Fruit fly (Drosophila melanogaster) whole organism, embryonic: ENCODE results near the gene CG31960.
A peak's percentile ranks its signal among the peaks of the same experiment; 100 is the strongest.

Experiments used
- Blimp-1 ChIP-seq: fragments of 200-800 bp; sonication (Bioruptor generic); optimal IDR thresholded peaks from 3 replicates; lab custom pipeline; 2018; ENCODE audit warnings: missing biosample characterization, missing genetic modification characterization, mild to moderate bottlenecking, moderate library complexity, missing genetic modification reagents
- CG6689 ChIP-seq: fragments of 200-800 bp; sonication (Bioruptor generic); IDR thresholded peaks from 2 replicates; pipeline ENCODE4 v1.3.6; 2022; ENCODE audit warnings: missing biosample characterization, missing genetic modification characterization
- Oli ChIP-seq: fragments of 200-800 bp; sonication (Bioruptor generic); optimal IDR thresholded peaks from 2 replicates; lab custom pipeline; 2018; ENCODE audit warnings: missing biosample characterization, mild to moderate bottlenecking, missing genetic modification characterization, moderate library complexity
- tin ChIP-seq: fragments of 200-800 bp; sonication (Bioruptor generic); optimal IDR thresholded peaks from 3 replicates; lab custom pipeline; 2016; ENCODE audit warnings: missing biosample characterization, missing genetic modification characterization

- TF ChIP-seq tin (GFP tag; lab: Kevin White, UChicago) (no peak), Oli (tag; lab: Kevin White, UChicago) (peak; percentile 35), Blimp-1 (no peak), CG6689 (GFP tag; lab: Robert Waterston, UW) (no peak)
Observed at dm6 chr2L:3740443-3740842, 44.3 kb upstream of the CG31960 start.
